Fruit fly (Drosophila melanogaster): ENCODE measurements around the gene Der-1.

The Der-1 gene

dm6 chr2L:1989278-1989918 lies 15.6 kb downstream of the Der-1 start (continued):
- TF ChIP-seq fd59A (GFP tag; optimal IDR thresholded peaks at IDR 0.05): no peak
- no peak for TF ChIP-seq CG10631 (GFP tag; optimal IDR thresholded peaks at IDR 0.05)
- TF ChIP-seq Ets96B (tag; optimal IDR thresholded peaks at IDR 0.05): no peak
- peak; percentile 35 for TF ChIP-seq Eip78C (GFP tag)
- no peak for TF ChIP-seq salr (GFP tag; optimal IDR thresholded peaks at IDR 0.05)
- TF ChIP-seq Ets21C (GFP tag; optimal IDR thresholded peaks at IDR 0.05): no peak
- peak; percentile 63 for TF ChIP-seq Eip93F (GFP tag; optimal IDR thresholded peaks at IDR 0.05)
- no peak for TF ChIP-seq Eip75B (GFP tag; optimal IDR thresholded peaks at IDR 0.05)
- peak; percentile 37 for TF ChIP-seq Met (GFP tag; optimal IDR thresholded peaks at IDR 0.05)
- no peak for TF ChIP-seq CG6854 (GFP tag; optimal IDR thresholded peaks at IDR 0.05)
- TF ChIP-seq Smox (GFP tag; optimal IDR thresholded peaks at IDR 0.05): peak; percentile 10
- TF ChIP-seq Hr39 (GFP tag; optimal IDR thresholded peaks at IDR 0.05): no peak
- no peak for TF ChIP-seq CG3919 (GFP tag; optimal IDR thresholded peaks at IDR 0.05)
- no peak for TF ChIP-seq CG8319 (GFP tag; optimal IDR thresholded peaks at IDR 0.05)
- no peak for TF ChIP-seq CG1621 (tag; optimal IDR thresholded peaks at IDR 0.05)
- peak; percentile 90 for TF ChIP-seq Sox14 (GFP tag; optimal IDR thresholded peaks at IDR 0.05)
- TF ChIP-seq CG7368 (GFP tag; optimal IDR thresholded peaks at IDR 0.05): no peak
- no peak for TF ChIP-seq CG11762 (GFP tag; optimal IDR thresholded peaks at IDR 0.05; ENCODE audit: insufficient read depth)
- no peak for TF ChIP-seq CG4318 (GFP tag; optimal IDR thresholded peaks at IDR 0.05)
- no peak for TF ChIP-seq CG34406 (GFP tag; optimal IDR thresholded peaks at IDR 0.05)
- TF ChIP-seq ss (GFP tag; optimal IDR thresholded peaks at IDR 0.05): peak in 1 of 2 experiments; percentile 23
- TF ChIP-seq svp (GFP tag): peak; percentile 99
- no peak for TF ChIP-seq CG32006 (GFP tag; optimal IDR thresholded peaks at IDR 0.05)
- no peak for TF ChIP-seq pdm3 (GFP tag; optimal IDR thresholded peaks at IDR 0.05)
- peak; percentile 23 for TF ChIP-seq net (GFP tag; optimal IDR thresholded peaks at IDR 0.05)
- no peak for TF ChIP-seq lz (GFP tag; optimal IDR thresholded peaks at IDR 0.05)
- peak; percentile 20 for TF ChIP-seq esn (GFP tag; optimal IDR thresholded peaks at IDR 0.05)
- TF ChIP-seq CG6808 (GFP tag; optimal IDR thresholded peaks at IDR 0.05): peak; percentile 15

- no peak for TF ChIP-seq Ets21C (GFP tag; optimal IDR thresholded peaks at IDR 0.05)
These were observed 18.3 kb downstream of the Der-1 start, which contains the start of gene Obp22a for dm6 chr2L:1992060-1992459. Gene Obp22a, minus strand, starts transcription at chr2L:1992160.

dm6 chr2L:2006082-2006669 lies 32.4 kb downstream of the Der-1 start, which contains the start of gene CG33543:
Gene CG33543, minus strand, starts transcription at chr2L:2006313.
- TF ChIP-seq CG11762 (GFP tag; optimal IDR thresholded peaks at IDR 0.05; ENCODE audit: insufficient read depth) (no peak), Gug (GFP tag; IDR thresholded peaks at IDR 0.05) (no peak), acj6 (GFP tag; optimal IDR thresholded peaks at IDR 0.05) (no peak), CG9139 (GFP tag; optimal IDR thresholded peaks at IDR 0.05) (no peak), achi (GFP tag; optimal IDR thresholded peaks at IDR 0.05) (no peak), Hr39 (GFP tag; optimal IDR thresholded peaks at IDR 0.05) (no peak), CG7368 (GFP tag; optimal IDR thresholded peaks at IDR 0.05) (no peak), fkh (GFP tag; optimal IDR thresholded peaks at IDR 0.05) (no peak), Blimp-1 (GFP tag; optimal IDR thresholded peaks at IDR 0.05) (no peak), Hr4 (GFP tag; optimal IDR thresholded peaks at IDR 0.05) (no peak), OdsH (GFP tag; optimal IDR thresholded peaks at IDR 0.05) (no peak), CG10669 (GFP tag; optimal IDR thresholded peaks at IDR 0.05) (no peak), CG3919 (GFP tag; optimal IDR thresholded peaks at IDR 0.05) (no peak), Smox (GFP tag; optimal IDR thresholded peaks at IDR 0.05) (no peak), CG1621 (tag; optimal IDR thresholded peaks at IDR 0.05) (no peak), CG31627 (GFP tag; optimal IDR thresholded peaks at IDR 0.05) (no peak), CG11294 (GFP tag; IDR thresholded peaks at IDR 0.05) (no peak), CG4318 (GFP tag; optimal IDR thresholded peaks at IDR 0.05) (no peak), Ets21C (GFP tag; optimal IDR thresholded peaks at IDR 0.05) (no peak), lz (GFP tag; optimal IDR thresholded peaks at IDR 0.05) (no peak)

Data from whole organism, prepupa.